Worm (Caenorhabditis elegans): Measurements from ENCODE around the gene cht-5.

The cht-5 gene

ce11 chrV:10114329-10114728 lies at the start of gene cht-5:
TSS of gene cht-5 (plus strand) at chrV:10114629.
- TF ChIP-seq nhr-67 (tag; optimal IDR thresholded peaks at IDR 0.05), result no peak
- no peak for TF ChIP-seq fos-1 (tag; optimal IDR thresholded peaks at IDR 0.05)
- TF ChIP-seq egl-27 (tag; optimal IDR thresholded peaks at IDR 0.05), result no peak
- TF ChIP-seq mdl-1 (tag; optimal IDR thresholded peaks at IDR 0.05), result no peak
- TF ChIP-seq fkh-2 (tag; optimal IDR thresholded peaks at IDR 0.05), result no peak
- TF ChIP-seq nhr-237 (tag; optimal IDR thresholded peaks at IDR 0.05), result no peak
- no peak for TF ChIP-seq nhr-23 (tag; optimal IDR thresholded peaks at IDR 0.05)
- TF ChIP-seq nhr-25 (tag; optimal IDR thresholded peaks at IDR 0.05), result no peak
- no peak for TF ChIP-seq daf-12 (tag; optimal IDR thresholded peaks at IDR 0.05)
- no peak for TF ChIP-seq ceh-82 (tag; optimal IDR thresholded peaks at IDR 0.05)
- no peak for TF ChIP-seq aly-2 (tag; optimal IDR thresholded peaks at IDR 0.05)
- no peak for TF ChIP-seq unc-39 (tag; optimal IDR thresholded peaks at IDR 0.05)
- TF ChIP-seq ceh-28 (tag; optimal IDR thresholded peaks at IDR 0.05), result no peak

- TF ChIP-seq nhr-12 (tag; optimal IDR thresholded peaks at IDR 0.05) (no peak), mml-1 (tag; optimal IDR thresholded peaks at IDR 0.05) (no peak)
Measured at ce11 chrV:10065679-10066078, 48.8 kb upstream of the cht-5 start.

- no peak for TF ChIP-seq nhr-12 (tag; optimal IDR thresholded peaks at IDR 0.05)
- no peak for TF ChIP-seq nhr-11 (tag; optimal IDR thresholded peaks at IDR 0.05)
- peak; percentile 43 for TF ChIP-seq nhr-76 (tag; optimal IDR thresholded peaks at IDR 0.05)
Measured at ce11 chrV:10066769-10067168, 47.7 kb upstream of the cht-5 start, which contains the start of gene npr-39. TSS of gene npr-39 (plus strand) at chrV:10067069.

ce11 chrV:10070541-10070940 lies 43.9 kb upstream of the cht-5 start, which contains the start of gene nhr-192:
TSS of gene nhr-192 (minus strand) at chrV:10070641.
- TF ChIP-seq tbx-2 (tag; optimal IDR thresholded peaks at IDR 0.05), result no peak
- TF ChIP-seq fkh-10 (GFP tag; optimal IDR thresholded peaks at IDR 0.05), result no peak
- TF ChIP-seq fkh-2 (tag; optimal IDR thresholded peaks at IDR 0.05), result no peak
- TF ChIP-seq elt-1 (tag; optimal IDR thresholded peaks at IDR 0.05), result no peak
- TF ChIP-seq ztf-11 (tag; optimal IDR thresholded peaks at IDR 0.05), result no peak
- no peak for TF ChIP-seq ceh-82 (tag; optimal IDR thresholded peaks at IDR 0.05)
- no peak for TF ChIP-seq nhr-67 (tag; optimal IDR thresholded peaks at IDR 0.05)
- no peak for TF ChIP-seq ceh-9 (tag; optimal IDR thresholded peaks at IDR 0.05)
- TF ChIP-seq elt-2 (tag; optimal IDR thresholded peaks at IDR 0.05), result no peak
- TF ChIP-seq ZK546.5 (tag; optimal IDR thresholded peaks at IDR 0.05), result no peak
- no peak for TF ChIP-seq unc-62 (GFP tag; optimal IDR thresholded peaks at IDR 0.05)
- no peak for TF ChIP-seq nhr-11 (tag; optimal IDR thresholded peaks at IDR 0.05)
- TF ChIP-seq nfya-1 (tag; optimal IDR thresholded peaks at IDR 0.05; ENCODE audit: insufficient read depth), result no peak
- TF ChIP-seq nhr-43 (tag; optimal IDR thresholded peaks at IDR 0.05; ENCODE audit: poor library complexity, severe bottlenecking), result no peak
- no peak for TF ChIP-seq nhr-12 (tag; optimal IDR thresholded peaks at IDR 0.05)
- TF ChIP-seq R02D3.7 (tag; optimal IDR thresholded peaks at IDR 0.05), result no peak
- no peak for TF ChIP-seq jun-1 (tag; optimal IDR thresholded peaks at IDR 0.05)
- no peak for TF ChIP-seq nhr-28 (tag; optimal IDR thresholded peaks at IDR 0.05)
- TF ChIP-seq skn-1 (tag; optimal IDR thresholded peaks at IDR 0.05), result no peak
- no peak for TF ChIP-seq mdl-1 (tag; optimal IDR thresholded peaks at IDR 0.05)

- TF ChIP-seq unc-62 (GFP tag; optimal IDR thresholded peaks at IDR 0.05), result no peak
- no peak for TF ChIP-seq ztf-4 (tag; optimal IDR thresholded peaks at IDR 0.05)
- TF ChIP-seq fkh-10 (GFP tag; optimal IDR thresholded peaks at IDR 0.05), result no peak
- no peak for TF ChIP-seq egl-5 (tag; optimal IDR thresholded peaks at IDR 0.05)
- TF ChIP-seq nhr-25 (tag; optimal IDR thresholded peaks at IDR 0.05), result no peak
- no peak for TF ChIP-seq snpc-4 (tag; optimal IDR thresholded peaks at IDR 0.05)
Measured at ce11 chrV:10072721-10073120, 41.7 kb upstream of the cht-5 start.

- TF ChIP-seq mdl-1 (tag; optimal IDR thresholded peaks at IDR 0.05) (no peak), nhr-76 (tag; optimal IDR thresholded peaks at IDR 0.05) (peak; percentile 46), snpc-4 (tag; optimal IDR thresholded peaks at IDR 0.05) (no peak)
Measured at ce11 chrV:10073793-10074192, 40.6 kb upstream of the cht-5 start, which contains the start of gene F57A8.6. TSS of gene F57A8.6 (minus strand) at chrV:10073893.
